Fruit fly (Drosophila melanogaster): ENCODE data around the gene Hex-A.

Hex-A gene

dm6 chrX:9608727-9609419, 23.4 kb downstream of the Hex-A start, which contains the start of the genes LysRS and Hecw:
TSS of gene LysRS (minus strand) at chrX:9608884.
TSS of gene Hecw (plus strand) at chrX:9608946.
- no peak for TF ChIP-seq Dll (optimal IDR thresholded peaks at IDR 0.05)
- no peak for TF ChIP-seq CG8478 (optimal IDR thresholded peaks at IDR 0.05)
- no peak for TF ChIP-seq usp (GFP tag; optimal IDR thresholded peaks at IDR 0.05)
- TF ChIP-seq psq (optimal IDR thresholded peaks at IDR 0.05): no peak
- TF ChIP-seq pan (optimal IDR thresholded peaks at IDR 0.05): no peak
- TF ChIP-seq EcR (GFP tag; optimal IDR thresholded peaks at IDR 0.05): no peak

DNA sequence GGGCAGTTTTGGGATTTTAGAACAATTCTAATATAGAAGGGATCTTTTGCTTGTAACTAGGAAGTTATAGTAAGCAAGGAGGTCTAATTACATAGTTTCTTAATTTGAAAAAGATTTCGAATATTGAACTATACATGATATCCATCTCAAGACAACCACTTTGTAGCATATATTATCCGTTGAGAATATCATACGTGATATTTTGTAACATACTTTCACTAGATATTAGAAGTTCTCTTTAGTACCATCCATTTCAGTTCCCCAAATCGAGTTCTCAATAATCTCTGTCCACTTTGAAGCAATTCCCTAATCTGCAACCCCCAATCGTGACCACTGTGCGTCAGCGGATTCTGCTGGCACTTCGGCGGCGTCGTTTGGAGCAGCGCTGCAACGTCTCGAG, 30.0 kb downstream of the Hex-A start:
- TF ChIP-seq psq (optimal IDR thresholded peaks at IDR 0.05): no peak

DNA sequence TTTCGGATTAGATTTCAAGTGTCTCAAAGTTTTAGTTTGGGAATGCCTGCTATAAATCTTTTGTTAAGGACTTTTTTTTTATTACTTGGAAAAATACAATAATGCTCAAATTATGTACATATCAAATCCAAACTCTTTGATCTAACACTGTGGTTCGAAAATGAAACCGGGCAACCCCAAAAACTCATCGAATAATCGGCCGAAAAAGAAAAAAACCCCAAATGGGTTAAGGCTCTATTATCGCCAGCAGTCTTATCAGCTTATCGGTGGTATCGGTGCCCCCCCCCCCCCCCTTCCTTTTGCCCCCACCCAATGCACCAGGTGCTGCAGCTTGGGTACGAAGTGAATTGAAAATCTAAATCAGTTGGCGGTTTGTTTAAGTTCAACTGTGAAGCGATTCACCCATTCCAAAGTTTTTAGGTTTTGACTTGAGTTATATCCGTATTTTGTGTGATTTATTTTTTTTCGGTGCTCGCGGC, 32.2 kb downstream of the Hex-A start:
- TF ChIP-seq CG8478 (optimal IDR thresholded peaks at IDR 0.05) (no peak), EcR (GFP tag; optimal IDR thresholded peaks at IDR 0.05) (no peak), usp (GFP tag; optimal IDR thresholded peaks at IDR 0.05) (no peak), Dll (optimal IDR thresholded peaks at IDR 0.05) (no peak)

DNA sequence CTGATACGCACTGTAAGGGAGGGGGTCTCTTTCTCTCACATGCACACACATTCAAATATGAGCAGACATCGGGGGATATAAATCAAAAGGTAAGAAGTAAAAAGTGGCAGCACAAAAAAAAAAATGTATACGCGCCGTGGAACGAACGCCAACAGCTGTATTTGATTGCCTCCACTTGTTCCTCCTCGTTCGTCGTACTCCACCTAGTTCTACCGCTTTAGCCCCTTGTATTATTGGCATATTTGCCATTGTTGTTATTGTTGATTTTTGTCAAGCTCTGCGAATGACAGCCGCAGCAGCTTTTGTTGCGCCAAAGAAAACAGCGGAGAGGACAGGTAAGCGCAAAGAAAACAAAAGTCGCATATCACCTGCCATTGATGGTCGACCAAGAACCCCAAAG, 51.4 kb downstream of the Hex-A start:
- TF ChIP-seq EcR (GFP tag; optimal IDR thresholded peaks at IDR 0.05): no peak
- no peak for TF ChIP-seq psq (optimal IDR thresholded peaks at IDR 0.05)
- no peak for TF ChIP-seq usp (GFP tag; optimal IDR thresholded peaks at IDR 0.05)
- no peak for TF ChIP-seq CG8478 (optimal IDR thresholded peaks at IDR 0.05)
- TF ChIP-seq Dll (optimal IDR thresholded peaks at IDR 0.05): no peak
- no peak for TF ChIP-seq pan (optimal IDR thresholded peaks at IDR 0.05)

dm6 chrX:9638927-9639420, 53.5 kb downstream of the Hex-A start:
- no peak for TF ChIP-seq pan (optimal IDR thresholded peaks at IDR 0.05)
- TF ChIP-seq EcR (GFP tag; optimal IDR thresholded peaks at IDR 0.05): no peak
- no peak for TF ChIP-seq Dll (optimal IDR thresholded peaks at IDR 0.05)
- no peak for TF ChIP-seq usp (GFP tag; optimal IDR thresholded peaks at IDR 0.05)
- no peak for TF ChIP-seq CG8478 (optimal IDR thresholded peaks at IDR 0.05)
- no peak for TF ChIP-seq psq (optimal IDR thresholded peaks at IDR 0.05)

All from whole organism.